Fruit fly (Drosophila melanogaster) whole organism, pupa: Measurements from ENCODE around the gene CG14610.

Source experiments
- CG10348 ChIP-seq: fragments of 200-800 bp; sonication (Bioruptor generic); IDR thresholded peaks from 2 replicates; pipeline ENCODE4 v1.3.6; 2022; ENCODE audit warnings: missing biosample characterization, missing genetic modification characterization
- CG34367 ChIP-seq: fragments of 200-800 bp; sonication (Bioruptor generic); optimal IDR thresholded peaks from 2 replicates; lab custom pipeline; 2018; ENCODE audit warnings: missing biosample characterization, mild to moderate bottlenecking, missing genetic modification characterization
- CG8301 ChIP-seq: fragments of 200-800 bp; sonication (Bioruptor generic); optimal IDR thresholded peaks from 2 replicates; lab custom pipeline; 2018; ENCODE audit warnings: missing biosample characterization, mild to moderate bottlenecking, missing genetic modification characterization
- CG9948 ChIP-seq: fragments of 200-800 bp; sonication (Bioruptor generic); optimal IDR thresholded peaks from 2 replicates; lab custom pipeline; 2018; ENCODE audit warnings: missing biosample characterization, mild to moderate bottlenecking, missing genetic modification characterization, moderate library complexity
- D1 ChIP-seq: fragments of 200-800 bp; sonication (Bioruptor generic); optimal IDR thresholded peaks from 2 replicates; lab custom pipeline; 2018; ENCODE audit warnings: missing biosample characterization, mild to moderate bottlenecking, missing genetic modification characterization, moderate library complexity
- EcR ChIP-seq: fragments of 200-800 bp; sonication (Bioruptor generic); optimal IDR thresholded peaks from 3 replicates; lab custom pipeline; 2019; ENCODE audit warnings: missing biosample characterization, missing genetic modification characterization, mild to moderate bottlenecking, moderate library complexity, missing genetic modification reagents
- Pif1A ChIP-seq: fragments of 200-800 bp; sonication (Bioruptor generic); optimal IDR thresholded peaks from 3 replicates; lab custom pipeline; 2016; ENCODE audit warnings: missing biosample characterization, missing genetic modification characterization
- Snoo ChIP-seq: fragments of 200-800 bp; sonication (Bioruptor generic); optimal IDR thresholded peaks from 3 replicates; lab custom pipeline; 2017; ENCODE audit warnings: missing biosample characterization, mild to moderate bottlenecking, missing genetic modification characterization, inconsistent platforms
- fd96Ca ChIP-seq: fragments of 200-800 bp; sonication (Bioruptor generic); IDR thresholded peaks from 3 replicates; pipeline ENCODE4 v1.3.6; 2022; ENCODE audit warnings: missing biosample characterization, missing genetic modification characterization

DNA sequence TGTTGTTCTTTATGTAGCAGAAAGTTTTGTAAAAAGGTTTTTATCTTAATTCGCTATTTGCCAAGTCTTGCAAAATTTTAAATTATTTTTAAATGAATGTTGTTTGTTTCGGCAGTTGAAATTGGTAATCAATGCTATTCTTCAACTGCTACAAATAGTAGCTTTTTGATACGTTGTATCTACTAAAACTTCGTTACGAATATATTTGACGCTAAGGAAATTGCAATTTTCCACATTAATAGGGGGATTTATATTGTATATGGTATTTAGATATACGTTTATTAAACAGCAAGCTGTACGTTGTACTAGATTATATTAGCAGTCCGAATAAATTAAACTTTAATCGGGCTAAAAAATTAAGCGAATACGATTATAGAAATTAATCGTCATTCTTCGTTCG lies 12.8 kb downstream of the CG14610 start, which contains the start of gene CG31493:
- TF ChIP-seq CG8301 (tag; lab: Kevin White, UChicago) (no peak), fd96Ca (GFP tag; lab: Robert Waterston, UW) (no peak), EcR (GFP tag; lab: Kevin White, UChicago) (no peak), CG10348 (GFP tag; lab: Robert Waterston, UW) (no peak), D1 (tag; lab: Kevin White, UChicago) (no peak), Pif1A (GFP tag; lab: Kevin White, UChicago) (no peak), CG9948 (no peak), CG34367 (tag; lab: Kevin White, UChicago) (no peak), Snoo (tag; lab: Kevin White, UChicago) (no peak)
